Worm (Caenorhabditis elegans) whole organism, young adult: ENCODE measurements around the gene F41G3.20.

Experiments
- B0035.1 ChIP-seq: sonication (generic microtip); optimal IDR thresholded peaks from 2 replicates; lab custom pipeline; 2016; ENCODE audit warnings: missing genetic modification characterization, mild to moderate bottlenecking, missing compliant biosample characterization, missing genotype, missing genetic modification reagents
- F23B12.7 ChIP-seq: sonication (generic microtip); optimal IDR thresholded peaks from 2 replicates; lab custom pipeline; 2017; ENCODE audit warnings: missing genetic modification characterization, mild to moderate bottlenecking, missing compliant biosample characterization, antibody characterized with exemption, moderate library complexity; ENCODE audit not compliant: insufficient read depth
- ceh-91 ChIP-seq: fragments of 200-800 bp; sonication (Bioruptor generic); IDR thresholded peaks from 2 replicates; pipeline ENCODE4 v1.3.6; 2022; ENCODE audit warnings: missing genetic modification reagents, missing genetic modification characterization, missing compliant biosample characterization
- dox-1 ChIP-seq: fragments of 200-800 bp; sonication (Bioruptor generic); IDR thresholded peaks from 2 replicates; pipeline ENCODE4 v1.3.6; 2022; ENCODE audit warnings: missing genetic modification reagents, missing genetic modification characterization, missing compliant biosample characterization
- tbx-9 ChIP-seq: sonication (generic microtip); optimal IDR thresholded peaks from 2 replicates; lab custom pipeline; 2016; ENCODE audit warnings: borderline replicate concordance, missing genetic modification characterization, inconsistent platforms, missing compliant biosample characterization
- unc-62 ChIP-seq: fragments of 150-350 bp; optimal IDR thresholded peaks from 2 replicates; lab custom pipeline; 2014; ENCODE audit warnings: missing biosample characterization, missing genetic modification reagents, missing genetic modification characterization

DNA sequence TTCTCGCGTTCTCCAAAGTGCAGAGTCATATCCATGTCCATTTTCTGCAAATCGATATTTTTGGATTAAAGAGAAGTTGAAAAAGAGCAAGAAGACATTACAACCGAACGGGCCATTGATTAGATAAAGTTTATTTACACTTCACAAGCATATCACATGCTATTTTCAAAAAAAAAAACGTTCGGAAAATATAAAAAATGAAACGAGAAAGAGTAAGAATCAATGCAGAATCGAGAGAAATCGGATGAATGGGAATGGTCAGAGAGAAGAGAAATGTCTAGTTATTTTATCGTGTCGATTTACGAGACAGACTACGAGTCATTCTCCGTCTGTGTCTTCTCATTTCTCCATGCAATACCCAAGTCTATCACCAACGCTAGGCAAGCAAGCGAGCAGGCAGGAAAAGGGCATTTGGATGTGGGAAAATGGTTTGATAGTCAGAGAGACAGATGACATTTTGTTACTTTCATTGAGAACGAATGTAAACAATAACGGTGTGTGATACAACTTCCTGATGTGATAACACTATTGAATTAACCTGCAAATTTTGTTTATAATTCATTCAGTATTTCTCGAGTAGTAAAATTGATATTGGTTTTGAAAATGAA, 49.4 kb upstream of the F41G3.20 start, which contains the start of gene F31E8.4:
- TF ChIP-seq F23B12.7 (tag; lab: Kevin White, UChicago) (no peak), ceh-91 (no peak), B0035.1 (tag; lab: Kevin White, UChicago) (no peak), unc-62 (GFP tag; lab: Kevin White, UChicago) (no peak), dox-1 (GFP tag; lab: Robert Waterston, UW) (no peak), tbx-9 (tag; lab: Kevin White, UChicago) (no peak)
